Fruit fly (Drosophila melanogaster): Measurements from ENCODE around the gene CG15283.

DNA sequence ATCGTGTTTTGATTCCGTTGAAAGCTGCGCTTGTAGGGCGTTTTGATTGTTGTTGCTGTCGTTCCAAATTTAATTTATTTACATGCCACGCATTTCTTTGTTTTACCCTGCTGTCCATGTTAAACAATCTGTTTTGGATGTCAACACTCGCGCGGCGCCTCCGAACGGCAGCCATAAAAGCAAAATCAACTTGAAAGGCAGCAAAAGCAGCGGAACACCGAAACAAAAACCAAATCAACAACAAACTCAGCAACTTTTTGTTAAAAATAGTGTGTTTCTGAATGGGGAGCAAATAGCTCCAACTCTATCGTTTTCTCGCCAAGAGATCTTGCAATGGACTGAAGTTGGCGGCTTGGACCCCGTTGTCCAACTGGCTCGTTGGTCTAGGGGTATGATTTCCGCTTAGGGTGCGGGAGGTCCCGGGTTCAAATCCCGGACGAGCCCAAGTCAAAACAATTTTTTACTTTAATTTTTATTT lies 44.8 kb upstream of the CG15283 start:
- TF ChIP-seq net (GFP tag; optimal IDR thresholded peaks at IDR 0.05) (no peak), Sox102F (GFP tag; optimal IDR thresholded peaks at IDR 0.05) (no peak), CG10669 (GFP tag; optimal IDR thresholded peaks at IDR 0.05) (no peak), acj6 (GFP tag; optimal IDR thresholded peaks at IDR 0.05) (no peak), Gug (GFP tag; IDR thresholded peaks at IDR 0.05) (no peak), CG8319 (GFP tag; optimal IDR thresholded peaks at IDR 0.05) (no peak)

Measured in whole organism, prepupa.